Worm (Caenorhabditis elegans) whole organism, midembryonic: ENCODE data around the gene Y49F6B.8.

ENCODE experiments used
- cog-1 ChIP-seq: sonication (generic microtip); optimal IDR thresholded peaks from 2 replicates; lab custom pipeline; 2016; ENCODE audit warnings: missing genetic modification characterization, missing compliant biosample characterization
- klf-2 ChIP-seq: fragments of 200-800 bp; sonication (Bioruptor generic); conservative IDR thresholded peaks from 2 replicates; pipeline ENCODE4 v1.3.6; 2022; ENCODE audit warnings: missing genetic modification reagents, missing genetic modification characterization, missing compliant biosample characterization
- med-1 ChIP-seq: sonication (generic microtip); optimal IDR thresholded peaks from 2 replicates; lab custom pipeline; 2017; ENCODE audit warnings: missing genetic modification characterization, mild to moderate bottlenecking, missing compliant biosample characterization, antibody characterized with exemption, missing genetic modification reagents; ENCODE audit not compliant: insufficient read depth
- ref-1 ChIP-seq: fragments of 200-800 bp; sonication (Bioruptor generic); conservative IDR thresholded peaks from 2 replicates; pipeline ENCODE4 v1.3.6; 2022; ENCODE audit warnings: missing genetic modification reagents, missing genetic modification characterization, missing compliant biosample characterization
- tab-1 ChIP-seq: fragments of 200-800 bp; sonication (Bioruptor generic); IDR thresholded peaks from 2 replicates; pipeline ENCODE4 v1.3.6; 2022; ENCODE audit warnings: missing genetic modification characterization, missing compliant biosample characterization
- ztf-23 ChIP-seq: fragments of 200-800 bp; sonication (Bioruptor generic); IDR thresholded peaks from 2 replicates; pipeline ENCODE4 v1.3.6; 2022; ENCODE audit warnings: missing genetic modification reagents, missing genetic modification characterization, missing compliant biosample characterization
- ztf-29 ChIP-seq: fragments of 200-800 bp; sonication (Bioruptor generic); IDR thresholded peaks from 2 replicates; pipeline ENCODE4 v1.3.6; 2022; ENCODE audit warnings: missing genetic modification reagents, missing genetic modification characterization, missing compliant biosample characterization

DNA sequence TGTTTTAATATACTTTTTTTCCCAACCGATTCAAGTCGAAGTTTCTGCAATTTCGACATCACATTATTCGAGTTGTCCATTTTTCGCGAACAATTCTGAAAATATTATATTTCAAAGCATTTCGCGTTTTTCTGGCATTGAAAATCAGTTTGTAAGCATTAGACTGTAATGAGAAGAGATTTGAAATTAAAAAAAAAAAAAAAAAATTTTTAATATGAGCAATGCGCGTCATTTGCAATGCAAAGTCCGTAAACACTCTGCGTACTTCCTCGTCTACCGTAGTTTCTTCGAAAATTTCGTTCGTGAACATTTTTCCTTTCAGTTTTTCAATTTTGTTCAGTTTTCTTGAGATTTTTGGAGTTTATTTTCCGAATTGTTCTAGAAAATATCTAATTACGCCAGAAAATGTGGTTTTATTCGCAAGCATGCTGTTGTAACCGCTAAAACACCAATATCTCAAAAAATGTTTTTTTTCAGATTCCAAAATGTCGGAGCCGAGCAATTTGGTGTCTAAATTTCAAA, 36.1 kb downstream of the Y49F6B.8 start, which contains the start of the genes C16C8.5 and C16C8.16:
- TF ChIP-seq ref-1 (no peak), cog-1 (tag; lab: Kevin White, UChicago) (no peak), klf-2 (no peak), med-1 (GFP tag; lab: Kevin White, UChicago) (no peak), tab-1 (GFP tag; lab: Robert Waterston, UW) (no peak), ztf-23 (no peak), ztf-29 (GFP tag; lab: Robert Waterston, UW) (no peak)
